Fruit fly (Drosophila melanogaster) whole organism, embryonic: ENCODE results near the gene CG13912.
A peak's percentile ranks its signal among the peaks of the same experiment; 100 is the strongest.

Source experiments
- Awh ChIP-seq: fragments of 200-800 bp; sonication (Bioruptor generic); IDR thresholded peaks from 2 replicates; pipeline ENCODE4, ENCODE4 v1.3.6; 2022; ENCODE audit warnings: missing biosample characterization, missing genetic modification characterization
- CG10959 ChIP-seq: fragments of 200-800 bp; sonication (Bioruptor generic); IDR thresholded peaks from 2 replicates; pipeline ENCODE4 v1.3.6; 2022; ENCODE audit warnings: missing biosample characterization, missing genetic modification characterization
- CG11085 ChIP-seq: fragments of 200-800 bp; sonication (Bioruptor generic); IDR thresholded peaks from 2 replicates; pipeline ENCODE4 v1.3.6; 2022; ENCODE audit warnings: missing biosample characterization, missing genetic modification characterization
- CG11695 ChIP-seq: fragments of 200-800 bp; sonication (Bioruptor generic); IDR thresholded peaks from 3 replicates; pipeline ENCODE4 v1.3.6; 2022; ENCODE audit warnings: missing biosample characterization, missing genetic modification characterization
- CG11723 ChIP-seq: fragments of 200-800 bp; sonication (Bioruptor generic); optimal IDR thresholded peaks from 2 replicates; lab custom pipeline; 2017; ENCODE audit warnings: missing biosample characterization, mild to moderate bottlenecking, missing genetic modification characterization
- CG12071 ChIP-seq: fragments of 200-800 bp; sonication (Bioruptor generic); optimal IDR thresholded peaks from 3 replicates; lab custom pipeline; 2018; ENCODE audit warnings: missing biosample characterization, mild to moderate bottlenecking, missing genetic modification characterization
- CG12236 ChIP-seq: fragments of 200-800 bp; sonication (Bioruptor generic); optimal IDR thresholded peaks from 2 replicates; lab custom pipeline; 2016; ENCODE audit warnings: missing biosample characterization, missing genetic modification characterization
- CG13624 ChIP-seq: fragments of 200-800 bp; sonication (Bioruptor generic); optimal IDR thresholded peaks from 2 replicates; lab custom pipeline; 2016; ENCODE audit warnings: missing biosample characterization, missing genetic modification characterization
- CG13894 ChIP-seq: fragments of 200-800 bp; sonication (Bioruptor generic); optimal IDR thresholded peaks from 3 replicates; lab custom pipeline; 2018; ENCODE audit warnings: missing biosample characterization, mild to moderate bottlenecking, missing genetic modification characterization, moderate library complexity
- CG17912 ChIP-seq: fragments of 200-800 bp; sonication (Bioruptor generic); optimal IDR thresholded peaks from 2 replicates; lab custom pipeline; 2018; ENCODE audit warnings: missing biosample characterization, mild to moderate bottlenecking, missing genetic modification characterization
- CG18619 ChIP-seq: fragments of 200-800 bp; sonication (Bioruptor generic); optimal IDR thresholded peaks from 3 replicates; lab custom pipeline; 2017; ENCODE audit warnings: missing biosample characterization, mild to moderate bottlenecking, missing genetic modification characterization
- CG32532 ChIP-seq: fragments of 200-800 bp; sonication (Bioruptor generic); IDR thresholded peaks from 2 replicates; pipeline ENCODE4 v1.3.6; 2022; ENCODE audit warnings: missing biosample characterization, missing genetic modification characterization
- CG3726 ChIP-seq: fragments of 200-800 bp; sonication (Bioruptor generic); IDR thresholded peaks from 3 replicates; pipeline ENCODE4, ENCODE4 v1.3.6; 2022; ENCODE audit warnings: missing biosample characterization, missing genetic modification characterization
- CG3847 ChIP-seq: fragments of 200-800 bp; sonication (Bioruptor generic); IDR thresholded peaks from 2 replicates; pipeline ENCODE4 v1.3.6; 2022; ENCODE audit warnings: missing biosample characterization, missing genetic modification characterization
- CG4730 ChIP-seq: fragments of 200-800 bp; sonication (Bioruptor generic); IDR thresholded peaks from 2 replicates; pipeline ENCODE4 v1.3.6; 2022; ENCODE audit warnings: missing biosample characterization, missing genetic modification characterization
- CG6175 ChIP-seq: fragments of 200-800 bp; sonication (Bioruptor generic); IDR thresholded peaks from 3 replicates; pipeline ENCODE4 v1.3.6; 2022; ENCODE audit warnings: missing biosample characterization, missing genetic modification characterization
- CkIIα-i1 ChIP-seq: fragments of 200-800 bp; sonication (Bioruptor generic); IDR thresholded peaks from 2 replicates; pipeline ENCODE4 v1.3.6; 2022; ENCODE audit warnings: missing biosample characterization, missing genetic modification characterization
- Dip3 ChIP-seq: fragments of 200-800 bp; sonication (Bioruptor generic); optimal IDR thresholded peaks from 3 replicates; lab custom pipeline; 2016; ENCODE audit warnings: missing biosample characterization, missing genetic modification characterization
- E2f2 ChIP-seq: fragments of 200-800 bp; sonication (Bioruptor generic); IDR thresholded peaks from 2 replicates; pipeline ENCODE4 v1.3.6; 2022; ENCODE audit warnings: missing biosample characterization, missing genetic modification characterization
- Eip74EF ChIP-seq, 2 experiments: fragments of 200-800 bp in 1 of 2; fragments of >200 bp in 1 of 2; sonication (Bioruptor generic) in 1 of 2; optimal IDR thresholded peaks; 2 replicates each; lab custom pipeline; 2017 to 2019; ENCODE audit warnings: missing biosample characterization in 2 of 2, missing genetic modification characterization in 2 of 2, mild to moderate bottlenecking in 1 of 2, moderate library complexity in 1 of 2
- Elba2 ChIP-seq: fragments of 200-800 bp; sonication (Bioruptor generic); optimal IDR thresholded peaks from 3 replicates; lab custom pipeline; 2016; ENCODE audit warnings: missing biosample characterization, missing genetic modification characterization
- Ets65A ChIP-seq: fragments of 200-800 bp; sonication (Bioruptor generic); peaks from one replicate; lab custom pipeline; 2016; ENCODE audit warnings: missing biosample characterization, missing genetic modification characterization
- GATAe ChIP-seq: fragments of 200-800 bp; sonication (Bioruptor generic); conservative IDR thresholded peaks from 2 replicates; pipeline ENCODE4 v1.3.6; 2022; ENCODE audit warnings: missing biosample characterization, missing genetic modification characterization
- Kr ChIP-seq: fragments of 200-800 bp; sonication (Bioruptor generic); optimal IDR thresholded peaks from 2 replicates; lab custom pipeline; 2017; ENCODE audit warnings: missing biosample characterization, mild to moderate bottlenecking, missing genetic modification characterization
- MTF-1 ChIP-seq: fragments of 200-800 bp; sonication (Bioruptor generic); optimal IDR thresholded peaks from 2 replicates; lab custom pipeline; 2018; ENCODE audit warnings: missing biosample characterization, mild to moderate bottlenecking, missing genetic modification characterization, borderline replicate concordance
- Meics ChIP-seq: fragments of 200-800 bp; sonication (Bioruptor generic); optimal IDR thresholded peaks from 2 replicates; lab custom pipeline; 2017; ENCODE audit warnings: missing biosample characterization, mild to moderate bottlenecking, missing genetic modification characterization
- Sry-δ ChIP-seq: fragments of 200-800 bp; sonication (Bioruptor generic); optimal IDR thresholded peaks from 2 replicates; lab custom pipeline; 2016; ENCODE audit warnings: missing biosample characterization, missing genetic modification characterization
- cad ChIP-seq: fragments of >200 bp; optimal IDR thresholded peaks from 2 replicates; lab custom pipeline; 2017; ENCODE audit warnings: missing biosample characterization, missing genetic modification characterization
- chm ChIP-seq: fragments of 200-800 bp; sonication (Bioruptor generic); IDR thresholded peaks from 2 replicates; pipeline ENCODE4 v1.3.6; 2022; ENCODE audit warnings: missing biosample characterization, missing genetic modification characterization
- dati ChIP-seq: fragments of 200-800 bp; sonication (Bioruptor generic); IDR thresholded peaks from 2 replicates; pipeline ENCODE4 v1.3.6; 2022; ENCODE audit warnings: missing biosample characterization, missing genetic modification characterization
- hb ChIP-seq: fragments of 200-800 bp; sonication (Bioruptor generic); IDR thresholded peaks from 3 replicates; pipeline ENCODE4 v1.3.6; 2022; ENCODE audit warnings: missing biosample characterization, missing genetic modification characterization; ENCODE audit not compliant: partially characterized antibody
- lab ChIP-seq: fragments of 200-800 bp; sonication (Bioruptor generic); optimal IDR thresholded peaks from 3 replicates; lab custom pipeline; 2017; ENCODE audit warnings: missing biosample characterization, missing genetic modification characterization, mild to moderate bottlenecking, moderate library complexity, missing genetic modification reagents
- lbe ChIP-seq: fragments of 200-800 bp; sonication (Bioruptor generic); optimal IDR thresholded peaks from 2 replicates; lab custom pipeline; 2016; ENCODE audit warnings: missing biosample characterization, mild to moderate bottlenecking, missing genetic modification characterization
- maf-S ChIP-seq: fragments of 200-800 bp; sonication (Bioruptor generic); optimal IDR thresholded peaks from 2 replicates; lab custom pipeline; 2016; ENCODE audit warnings: missing biosample characterization, missing genetic modification characterization
- mirr ChIP-seq: fragments of 200-800 bp; sonication (Bioruptor generic); optimal IDR thresholded peaks from 3 replicates; lab custom pipeline; 2018; ENCODE audit warnings: missing biosample characterization, mild to moderate bottlenecking, missing genetic modification characterization
- nerfin-1 ChIP-seq: fragments of 200-800 bp; sonication (Bioruptor generic); optimal IDR thresholded peaks from 3 replicates; lab custom pipeline; 2019; ENCODE audit warnings: missing biosample characterization, mild to moderate bottlenecking, missing genetic modification characterization, moderate library complexity
- pan ChIP-seq, 4 experiments: fragments of >200 bp in 3 of 4; fragments of 200-800 bp in 1 of 4; sonication (Bioruptor generic) in 1 of 4; optimal IDR thresholded peaks in 3 of 4; IDR thresholded peaks in 1 of 4; 2 replicates each; pipeline versions ENCODE4 v1.3.6 to Lab custom; 2017 to 2022; ENCODE audit warnings: missing biosample characterization in 2 of 4, missing genetic modification characterization in 2 of 4, mixed read lengths in 1 of 4
- pfk ChIP-seq: fragments of 200-800 bp; sonication (Bioruptor generic); optimal IDR thresholded peaks from 2 replicates; lab custom pipeline; 2018; ENCODE audit warnings: missing biosample characterization, mild to moderate bottlenecking, missing genetic modification characterization, moderate library complexity
- ranshi ChIP-seq: fragments of 200-800 bp; sonication (Bioruptor generic); IDR thresholded peaks from 2 replicates; pipeline ENCODE4 v1.3.6; 2022; ENCODE audit warnings: missing biosample characterization, missing genetic modification characterization
- tna ChIP-seq: fragments of 200-800 bp; sonication (Bioruptor generic); IDR thresholded peaks from 2 replicates; pipeline ENCODE4 v1.3.6; 2022; ENCODE audit warnings: missing biosample characterization, missing genetic modification characterization; ENCODE audit not compliant: partially characterized antibody
- twi ChIP-seq: fragments of 200-800 bp; optimal IDR thresholded peaks from 2 replicates; lab custom pipeline; 2019; ENCODE audit warnings: missing biosample characterization, mild to moderate bottlenecking, missing genetic modification characterization, moderate library complexity
- vfl ChIP-seq: fragments of 200-800 bp; sonication (Bioruptor generic); optimal IDR thresholded peaks from 2 replicates; lab custom pipeline; 2016; ENCODE audit warnings: missing biosample characterization, missing genetic modification characterization
- vvl ChIP-seq: fragments of 200-800 bp; sonication (Bioruptor generic); IDR thresholded peaks from 2 replicates; pipeline ENCODE4 v1.3.6; 2022; ENCODE audit warnings: missing biosample characterization, missing genetic modification characterization
- zen2 ChIP-seq: fragments of 200-800 bp; sonication (Bioruptor generic); IDR thresholded peaks from 3 replicates; pipeline ENCODE4 v1.3.6; 2022; ENCODE audit warnings: missing biosample characterization, missing genetic modification characterization; ENCODE audit not compliant: partially characterized antibody

Gene CG13912

DNA sequence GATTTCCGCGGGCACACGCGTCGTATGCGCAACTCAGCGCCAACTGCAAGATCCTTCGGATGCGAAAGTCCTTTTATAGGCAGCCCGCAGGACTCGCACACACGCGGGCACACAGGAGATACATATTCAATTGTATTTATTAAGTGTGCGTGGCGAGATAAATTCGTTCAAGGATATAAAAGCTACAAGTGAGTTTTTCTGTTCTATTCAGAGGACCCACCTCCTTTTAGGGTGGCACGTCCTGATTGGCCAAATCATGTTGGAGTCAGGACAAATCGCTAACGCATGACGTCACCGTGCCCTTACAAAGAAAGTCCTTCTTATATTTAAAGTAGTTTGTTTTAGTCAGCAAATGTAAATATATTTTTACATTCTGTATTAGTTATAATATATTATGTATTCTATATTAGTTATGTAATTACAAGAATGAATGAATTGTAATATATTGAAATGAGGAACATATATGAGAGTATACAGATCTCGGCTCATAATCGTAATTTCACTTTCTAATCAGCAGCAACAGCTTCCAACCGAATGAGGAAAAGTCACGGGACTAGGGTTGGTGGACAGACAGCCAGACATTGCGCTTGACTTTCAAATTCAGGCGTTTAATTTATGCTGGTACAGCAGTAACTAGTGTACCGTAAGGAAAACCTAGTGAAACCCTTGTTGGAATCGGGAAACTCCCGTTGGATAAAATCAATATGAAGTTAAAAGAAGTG lies 3.9 kb downstream of the CG13912 start, which contains the start of gene Trhn (continued):
- TF ChIP-seq CG3847 (no peak), CG13894 (tag; lab: Kevin White, UChicago) (peak; percentile 52), pan (optimal IDR thresholded peaks at IDR 0.05; lab: Kevin White, UChicago) (no peak), pan (GFP tag; optimal IDR thresholded peaks at IDR 0.05 in 1 of 2, IDR thresholded peaks at IDR 0.05 in 1 of 2) (peak in 1 of 2 experiments; percentile 15), lbe (GFP tag; lab: Kevin White, UChicago) (no peak), lab (GFP tag; lab: Kevin White, UChicago) (peak; percentile 57), CG12071 (GFP tag; lab: Kevin White, UChicago) (no peak)
- TF ChIP-seq, all 482 proteins: peak for 36

DNA sequence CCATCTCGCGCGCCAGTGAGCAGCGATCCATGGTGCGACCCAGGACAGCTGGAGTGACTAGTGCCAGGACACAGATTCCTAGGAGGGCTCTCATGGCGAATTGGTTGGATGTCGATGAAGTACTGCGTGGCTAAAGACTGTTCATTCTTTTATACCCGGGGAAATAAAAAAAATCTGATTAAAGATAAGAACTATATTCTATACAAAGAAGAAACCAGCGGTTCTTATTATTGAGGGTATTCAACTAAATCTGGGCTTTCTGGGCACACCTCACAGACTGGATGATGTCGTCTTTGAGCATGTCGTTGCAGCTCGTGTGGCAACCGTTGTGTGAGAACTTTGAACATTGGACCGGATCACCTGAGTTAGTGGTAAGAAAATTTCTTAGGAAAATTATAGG lies 5.8 kb downstream of the CG13912 start, which contains the start of gene LysX:
LysX (minus strand) TSS at position 101 of the 400 bp plus-strand sequence.
- TF ChIP-seq hb (GFP tag; lab: Robert Waterston, UW): 0 out of 3 replicates have a peak, but pooled peaks have one; percentile 41
- no peak for TF ChIP-seq chm

DNA sequence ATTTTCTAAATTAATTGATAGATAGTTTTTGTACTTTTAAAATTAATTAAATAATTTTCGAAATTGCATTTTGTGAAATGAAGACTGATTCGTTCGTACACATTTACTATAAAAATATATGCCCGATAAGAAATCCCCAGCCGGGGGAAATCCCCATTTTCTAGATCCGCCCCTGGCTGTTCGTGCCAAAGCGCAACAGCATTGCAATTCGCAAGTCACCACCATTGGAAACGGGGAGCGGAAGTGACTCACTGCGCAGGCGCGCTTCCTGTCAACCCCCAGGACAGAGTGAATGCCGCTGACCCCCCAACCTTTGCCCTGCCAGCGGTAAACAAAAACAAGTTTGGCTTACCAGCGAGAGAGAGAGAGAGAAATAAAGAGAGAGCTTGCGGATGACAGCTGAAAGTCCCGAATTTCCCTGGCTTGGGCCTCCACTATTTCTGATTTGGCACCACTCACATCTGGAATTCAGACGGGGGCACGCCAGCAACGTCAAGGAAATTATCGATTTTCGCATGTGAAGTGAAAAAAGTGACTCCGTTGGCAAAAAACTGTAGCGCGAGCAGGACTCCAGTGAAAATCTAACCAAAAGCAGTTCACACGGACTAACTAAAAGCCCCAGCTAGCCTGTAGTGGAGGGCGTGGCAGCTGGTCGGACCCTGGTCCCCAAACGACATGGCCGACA lies 6.6 kb downstream of the CG13912 start, which contains the start of gene Aplip1:
Aplip1 (plus strand) TSS at position 450 of the 685 bp plus-strand sequence.
- no peak for TF ChIP-seq MTF-1 (GFP tag; lab: Kevin White, UChicago)
- peak; percentile 75 for TF ChIP-seq Ets65A (GFP tag; lab: Kevin White, UChicago)
- no peak for TF ChIP-seq CG11723 (GFP tag; lab: Kevin White, UChicago)
- no peak for TF ChIP-seq CG4730 (GFP tag; lab: Robert Waterston, UW)
- TF ChIP-seq CG32532 (GFP tag; lab: Robert Waterston, UW): peak; percentile 55
- peak; percentile 3 for TF ChIP-seq CG13624 (GFP tag; lab: Kevin White, UChicago)
- TF ChIP-seq CG12236 (GFP tag; lab: Kevin White, UChicago): no peak
- no peak for TF ChIP-seq CG3726 (GFP tag; lab: Robert Waterston, UW)
- TF ChIP-seq nerfin-1 (tag; lab: Kevin White, UChicago): peak; percentile 46
- no peak for TF ChIP-seq Sry-δ
- no peak for TF ChIP-seq E2f2
- no peak for TF ChIP-seq CG17912
- no peak for TF ChIP-seq Eip74EF (GFP tag; optimal IDR thresholded peaks at IDR 0.05; lab: Kevin White, UChicago)
- TF ChIP-seq CG11085 (GFP tag; lab: Robert Waterston, UW): no peak
- TF ChIP-seq GATAe: no peak
- TF ChIP-seq tna: no peak
- TF ChIP-seq Meics (GFP tag; lab: Kevin White, UChicago): peak; percentile 31
- no peak for TF ChIP-seq cad (GFP tag; lab: Kevin White, UChicago)
- no peak for TF ChIP-seq maf-S (GFP tag; lab: Kevin White, UChicago)
- TF ChIP-seq vvl (GFP tag; lab: Robert Waterston, UW): no peak; the same call in 1 of the 2 replicates
- no peak for TF ChIP-seq CG6175
- TF ChIP-seq CG11695 (GFP tag; lab: Robert Waterston, UW): 0 out of 3 replicates have a peak, but pooled peaks have one; percentile 15
- TF ChIP-seq CG10959 (GFP tag; lab: Robert Waterston, UW): no peak
- no peak for TF ChIP-seq ranshi
- no peak for TF ChIP-seq CkIIα-i1 (GFP tag; lab: Robert Waterston, UW)
- no peak for TF ChIP-seq mirr (GFP tag; lab: Kevin White, UChicago)
- no peak for TF ChIP-seq zen2 (GFP tag; lab: Robert Waterston, UW)
- no peak for TF ChIP-seq Dip3
- no peak for TF ChIP-seq dati (GFP tag; lab: Robert Waterston, UW)
- no peak for TF ChIP-seq pfk (GFP tag; lab: Kevin White, UChicago)
- TF ChIP-seq Kr: no peak
- TF ChIP-seq twi (tag; lab: Kevin White, UChicago): no peak
- no peak for TF ChIP-seq Elba2 (GFP tag; lab: Kevin White, UChicago)
- TF ChIP-seq vfl (GFP tag; lab: Kevin White, UChicago): no peak
- no peak for TF ChIP-seq Awh (GFP tag; lab: Robert Waterston, UW)
- no peak for TF ChIP-seq hb (GFP tag; lab: Robert Waterston, UW)
- TF ChIP-seq CG18619 (GFP tag; lab: Kevin White, UChicago): no peak
